Worm (Caenorhabditis elegans): ENCODE measurements around the gene lge-1.

lge-1 gene

DNA sequence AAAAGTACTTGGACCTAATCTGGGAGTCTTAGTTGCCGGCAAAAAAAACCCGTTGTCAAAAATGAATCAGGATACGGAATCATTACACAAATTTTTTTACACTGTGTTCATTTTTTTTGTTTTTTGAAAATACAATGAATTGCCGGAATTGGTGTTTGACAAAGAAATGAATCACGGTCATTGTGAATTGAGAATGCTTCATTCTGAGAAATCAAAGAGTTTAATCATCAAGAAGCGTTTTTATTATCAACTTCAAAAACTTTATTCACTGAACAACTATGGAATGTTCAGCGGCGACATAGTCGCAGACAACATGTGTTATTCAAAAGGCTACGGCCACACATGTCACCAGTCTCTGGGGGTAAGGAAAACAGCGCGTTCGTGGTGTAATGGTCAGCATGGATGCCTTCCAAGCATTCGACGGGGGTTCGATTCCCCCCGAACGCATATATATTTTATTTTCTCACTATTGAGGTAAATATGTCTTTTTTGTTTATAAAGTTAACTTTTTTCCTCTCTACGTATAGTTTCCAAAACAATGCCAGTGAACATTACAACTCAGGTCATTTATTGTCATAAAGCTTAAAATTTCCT is 2.8 kb upstream of the lge-1 start, which contains the start of gene nas-10:
TSS of gene nas-10 (minus strand) at position 51 of the 594 bp plus-strand sequence.
- no peak for TF ChIP-seq unc-62 (GFP tag; optimal IDR thresholded peaks at IDR 0.05)

DNA sequence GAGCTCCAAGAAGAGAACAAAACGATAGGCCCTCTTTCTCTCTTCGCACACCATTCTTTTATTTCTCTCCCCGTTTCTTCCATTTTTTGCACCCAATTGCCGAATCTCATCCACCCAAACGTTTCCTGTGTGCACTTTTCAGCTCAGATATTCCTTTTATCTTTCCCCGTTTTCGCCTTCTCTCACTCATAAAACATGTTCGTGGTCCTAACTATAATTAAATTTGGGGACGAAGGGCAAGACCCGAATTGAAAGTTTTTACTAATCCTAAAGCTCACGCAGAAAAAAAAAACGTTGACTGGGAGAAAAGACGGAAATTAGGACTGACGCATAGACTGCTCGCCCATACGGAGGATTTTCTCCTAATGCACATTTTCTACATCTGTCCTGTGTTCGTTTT is 843 bp upstream of the lge-1 start:
- TF ChIP-seq unc-62 (GFP tag; optimal IDR thresholded peaks at IDR 0.05): no peak

DNA sequence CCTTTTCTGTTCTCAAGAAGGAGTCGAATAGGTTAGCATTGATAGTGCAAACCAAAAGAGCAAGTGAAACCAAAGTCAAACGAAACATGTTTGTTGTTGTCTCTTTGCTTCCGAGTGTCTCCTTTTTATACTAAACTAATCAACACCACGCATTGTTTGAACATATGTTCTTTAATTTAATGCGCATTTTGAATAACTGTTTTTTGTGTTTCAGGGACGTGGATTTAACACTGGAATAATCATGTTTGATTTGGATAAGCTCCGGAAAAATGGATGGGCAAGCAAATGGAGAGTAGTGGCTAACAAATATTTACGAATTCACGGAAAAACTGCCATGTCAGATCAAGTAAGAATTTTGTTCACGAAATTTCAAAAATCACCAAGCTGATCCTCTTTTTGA is 1.3 kb downstream of the lge-1 start, which contains the start of gene K09C8.9:
TSS of gene K09C8.9 (minus strand) at position 101 of the 400 bp plus-strand sequence.
- TF ChIP-seq unc-62 (GFP tag; optimal IDR thresholded peaks at IDR 0.05): no peak

DNA sequence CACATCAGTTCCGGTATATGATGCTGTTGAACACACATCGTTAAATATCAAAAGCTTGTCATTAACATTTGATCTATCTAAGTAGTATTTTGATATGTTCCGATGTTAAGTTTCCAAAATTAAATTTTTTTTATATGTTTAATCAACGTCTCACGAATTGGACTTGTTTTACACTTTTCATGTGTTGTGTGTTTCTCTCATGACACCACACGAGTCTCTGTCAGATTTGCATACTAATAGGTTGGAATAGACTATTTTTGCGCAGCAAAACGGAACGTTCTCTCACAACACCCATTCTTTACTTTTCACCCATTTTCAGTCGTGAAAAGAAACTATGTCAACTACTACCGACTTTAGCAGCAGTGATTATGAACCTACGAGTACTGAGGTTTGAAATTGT is 4.3 kb downstream of the lge-1 start, which contains the start of gene K09C8.8:
TSS of gene K09C8.8 (plus strand) at position 301 of the 400 bp plus-strand sequence.
- TF ChIP-seq unc-62 (GFP tag; optimal IDR thresholded peaks at IDR 0.05): no peak

DNA sequence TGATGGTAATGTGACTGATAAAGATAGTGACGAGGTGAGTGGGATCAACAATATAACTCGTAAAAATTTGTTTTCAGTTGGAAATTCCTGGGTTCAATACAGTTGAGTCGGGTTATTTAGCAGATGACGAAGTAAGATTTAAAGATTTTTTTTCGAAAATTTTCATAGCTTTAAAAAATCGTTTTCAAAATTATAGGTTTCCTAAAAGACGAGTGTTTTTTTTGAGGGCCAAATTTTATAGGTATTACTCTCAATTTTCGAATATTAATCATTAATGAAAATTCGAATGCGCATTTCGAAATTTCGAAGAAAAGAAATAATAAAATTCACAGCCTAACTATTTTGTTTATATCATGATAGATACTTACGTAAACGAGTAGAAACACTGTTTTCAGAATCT is 4.8 kb downstream of the lge-1 start:
- no peak for TF ChIP-seq unc-62 (GFP tag; optimal IDR thresholded peaks at IDR 0.05)

DNA sequence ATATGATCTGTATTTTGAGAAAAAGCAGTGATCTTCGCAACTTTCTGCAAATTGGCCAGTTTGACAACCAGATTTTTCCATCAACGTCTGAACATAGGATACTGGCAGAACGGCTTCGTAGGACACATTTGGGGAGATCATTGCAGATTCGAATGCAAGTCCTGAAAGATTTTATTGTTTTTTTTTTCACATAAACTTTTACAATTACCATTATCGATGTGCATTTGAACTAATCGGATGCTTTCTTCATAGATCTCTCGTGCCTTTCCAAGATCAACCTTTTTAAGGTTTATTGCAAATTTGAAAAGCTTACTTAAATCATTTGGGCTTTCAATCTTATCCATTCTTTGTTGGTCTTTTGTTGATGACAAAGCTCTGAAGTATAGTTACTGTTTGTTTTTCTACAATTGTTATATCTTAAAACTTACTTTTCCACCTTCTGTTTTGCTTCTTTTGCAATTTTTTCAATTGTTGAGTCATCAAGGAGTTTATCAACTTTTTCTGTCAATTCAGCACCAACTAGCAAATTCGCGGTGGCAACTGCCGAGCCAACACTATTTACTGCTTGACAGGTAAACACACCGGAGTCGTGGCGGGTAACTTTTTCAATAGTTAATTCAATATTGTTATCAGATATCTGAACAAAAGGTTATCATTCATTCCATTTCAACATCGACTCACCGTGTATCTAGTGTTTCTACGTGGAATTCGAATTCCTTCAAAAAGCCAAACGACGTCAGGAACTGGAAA is 10.3 kb downstream of the lge-1 start:
- no peak for TF ChIP-seq unc-62 (GFP tag; optimal IDR thresholded peaks at IDR 0.05)

DNA sequence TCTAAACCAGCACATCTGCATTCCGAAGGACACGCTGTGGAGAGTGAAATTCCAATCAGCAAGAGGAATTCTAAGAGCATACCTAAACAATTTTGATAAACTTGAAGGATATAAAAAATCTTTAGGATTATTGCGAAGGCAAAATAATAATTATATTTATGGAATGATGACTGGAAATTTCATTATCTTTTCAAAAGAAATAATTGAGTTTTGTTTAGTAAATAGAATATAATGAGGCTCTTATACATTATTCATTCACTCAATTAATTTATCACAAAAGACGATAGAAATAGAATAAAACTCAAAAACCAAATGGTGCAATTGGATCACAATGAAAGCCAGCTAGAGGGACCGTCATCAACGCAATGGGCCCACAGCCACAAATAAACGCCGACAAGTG is 12.8 kb downstream of the lge-1 start, which contains the start of gene pxn-2:
TSS of gene pxn-2 (minus strand) at position 101 of the 400 bp plus-strand sequence.
- TF ChIP-seq unc-62 (GFP tag; optimal IDR thresholded peaks at IDR 0.05): no peak

DNA sequence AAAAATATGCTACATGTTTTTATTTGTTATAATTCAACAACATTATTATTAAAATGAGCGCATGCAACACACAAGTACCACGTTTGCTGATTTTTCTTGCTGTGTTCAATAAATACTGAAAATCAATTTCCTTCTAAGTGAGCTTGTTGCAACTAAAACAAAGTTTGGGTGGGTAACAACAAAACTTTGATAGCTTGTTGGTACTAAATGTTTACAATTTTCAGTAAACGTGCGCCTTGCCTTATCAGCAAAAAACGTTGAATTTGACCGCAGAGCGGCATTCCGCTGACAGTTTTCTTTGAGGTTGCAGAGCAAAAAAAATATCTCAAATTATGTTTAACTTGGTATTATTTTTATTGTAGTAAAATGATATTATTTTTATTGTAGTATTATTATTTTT is 15.0 kb downstream of the lge-1 start:
- TF ChIP-seq unc-62 (GFP tag; optimal IDR thresholded peaks at IDR 0.05): no peak

DNA sequence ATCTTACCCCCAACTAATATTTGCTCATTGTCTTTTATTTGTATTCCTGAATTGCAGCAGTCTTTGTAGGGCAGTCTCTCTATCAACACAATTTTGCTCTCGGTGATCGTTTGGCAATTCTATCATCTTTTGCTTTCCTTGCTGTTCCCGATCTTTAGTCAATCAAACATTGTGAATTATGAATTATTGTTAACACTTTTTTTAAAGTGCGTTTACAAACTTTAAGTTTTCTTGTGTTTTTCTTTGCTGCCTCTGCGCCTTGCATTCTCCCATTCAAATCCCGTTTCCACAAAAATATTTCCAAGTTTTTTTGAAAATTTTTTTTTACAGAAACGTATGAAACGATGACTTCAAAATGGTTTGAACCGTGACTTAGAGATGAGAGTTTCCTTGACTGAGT is 15.7 kb downstream of the lge-1 start, which contains the start of gene ver-4:
TSS of gene ver-4 (plus strand) at position 301 of the 400 bp plus-strand sequence.
- no peak for TF ChIP-seq unc-62 (GFP tag; optimal IDR thresholded peaks at IDR 0.05)

DNA sequence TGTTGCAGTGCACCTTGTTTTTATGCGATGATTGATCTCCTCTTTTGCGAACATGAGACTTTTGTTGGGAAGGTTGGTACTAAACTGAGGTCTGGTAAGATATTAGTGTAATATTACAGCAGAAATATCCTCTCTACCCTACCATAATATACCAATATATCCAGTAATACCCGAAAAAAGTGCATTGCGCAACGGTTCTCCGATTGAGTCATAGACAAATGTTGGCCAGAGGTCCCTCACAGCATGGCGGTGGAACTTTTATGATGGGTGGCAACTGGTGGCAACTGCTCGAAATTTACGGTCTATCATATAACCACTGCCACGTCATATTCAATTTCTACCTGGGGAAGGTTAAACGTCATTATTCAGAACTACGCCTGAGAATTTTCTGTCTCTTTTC is 22.9 kb downstream of the lge-1 start:
- TF ChIP-seq unc-62 (GFP tag; optimal IDR thresholded peaks at IDR 0.05): no peak

DNA sequence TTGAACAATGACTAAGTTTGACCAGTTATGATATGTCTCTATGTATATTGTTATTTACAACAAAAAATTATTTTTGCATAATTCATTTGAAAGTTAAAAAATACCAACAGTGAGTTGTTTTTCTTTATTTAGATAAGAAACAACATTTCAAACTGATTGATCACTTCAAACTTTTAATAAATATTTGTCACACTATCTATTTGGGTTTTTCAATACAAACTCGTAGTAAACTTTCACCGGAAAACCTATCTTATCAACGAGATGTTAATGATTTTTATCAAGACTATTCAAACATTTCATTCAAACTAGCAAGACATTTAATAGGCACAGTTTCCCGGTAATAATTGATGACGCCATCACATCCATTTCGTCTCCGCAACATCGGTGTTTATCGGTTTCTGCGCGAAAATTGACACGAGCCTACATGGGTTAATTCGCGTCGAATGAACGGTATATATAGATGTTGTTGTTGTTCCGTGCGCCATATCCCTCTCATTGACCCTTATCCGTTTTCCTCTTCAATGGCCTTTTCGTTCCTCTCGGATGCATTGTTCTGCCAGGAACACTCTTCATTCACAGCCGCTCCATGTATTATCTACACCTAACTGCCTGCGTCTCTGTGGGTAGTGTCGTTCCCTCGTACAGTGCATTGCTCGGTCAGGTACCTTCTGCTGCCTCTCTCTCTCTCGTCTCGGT is 24.0 kb downstream of the lge-1 start:
- no peak for TF ChIP-seq unc-62 (GFP tag; optimal IDR thresholded peaks at IDR 0.05)

DNA sequence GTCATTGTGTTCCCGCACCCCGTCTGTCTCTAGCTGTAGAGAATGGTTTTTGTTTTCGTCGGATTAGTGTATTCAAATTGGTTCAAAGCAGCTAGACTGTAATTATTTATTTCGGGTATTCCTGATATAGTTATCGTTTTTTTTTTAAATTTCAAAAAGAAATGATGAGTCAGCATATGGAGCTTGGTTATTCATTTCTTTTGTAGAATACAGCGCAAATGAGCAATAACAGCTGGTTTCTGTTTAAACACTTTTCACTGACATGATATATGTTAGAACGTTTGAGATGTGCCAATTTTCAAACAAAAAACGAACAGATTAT is 24.5 kb downstream of the lge-1 start:
- TF ChIP-seq unc-62 (GFP tag; optimal IDR thresholded peaks at IDR 0.05): no peak

DNA sequence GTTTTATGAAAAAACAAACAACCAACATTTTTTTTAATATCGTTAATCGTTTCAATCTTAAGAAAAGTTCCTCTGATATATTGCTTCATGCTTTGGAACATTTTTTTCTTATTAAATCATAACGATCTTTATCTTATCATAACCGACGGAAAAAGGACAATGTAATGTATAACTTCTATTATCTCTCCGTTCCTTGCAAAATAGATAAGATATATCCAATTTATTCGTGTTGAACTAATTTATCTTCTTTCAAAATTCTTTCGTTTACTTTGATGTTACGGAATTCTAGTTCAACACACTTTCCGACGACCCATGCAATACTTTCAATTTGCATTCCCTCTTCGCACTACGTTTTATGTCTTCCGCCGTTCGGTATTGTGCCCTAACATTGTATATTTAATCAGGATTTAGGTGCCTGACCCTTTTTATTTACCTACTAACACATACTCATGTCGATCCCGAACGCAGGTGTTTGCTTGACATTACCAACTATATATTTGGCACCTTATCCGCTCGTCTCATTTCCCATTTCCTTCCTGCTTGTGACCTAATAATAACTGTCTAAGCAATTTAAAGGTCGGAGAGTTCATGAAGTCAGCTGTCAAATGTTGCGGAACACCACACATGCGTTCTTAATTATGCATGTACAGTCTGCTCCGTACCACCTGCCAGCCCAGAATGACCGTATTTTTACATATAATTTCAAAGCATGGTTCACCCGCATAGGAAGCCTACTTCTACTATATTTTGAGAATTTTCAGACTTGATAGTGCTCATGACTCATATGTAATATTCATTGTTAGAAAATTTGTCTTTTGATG is 25.2 kb downstream of the lge-1 start:
- no peak for TF ChIP-seq unc-62 (GFP tag; optimal IDR thresholded peaks at IDR 0.05)

DNA sequence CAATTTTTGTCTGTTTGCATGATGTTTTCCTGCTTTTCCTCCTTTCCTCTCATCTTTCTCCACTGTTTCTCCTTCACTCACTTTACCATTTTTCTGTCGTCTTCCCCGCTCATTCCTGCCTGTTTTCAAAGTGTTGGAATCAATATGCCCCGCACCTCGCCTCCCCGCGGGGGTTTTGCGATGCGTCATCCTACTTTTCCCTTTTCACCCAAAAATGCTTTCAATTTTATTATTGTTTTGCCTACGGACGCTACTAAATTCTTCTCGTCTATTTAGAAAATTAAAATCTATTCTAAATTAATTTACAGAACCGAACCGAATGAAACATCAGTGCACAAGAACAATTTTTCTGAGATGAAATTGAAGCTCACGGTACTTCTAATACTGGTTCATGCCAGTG is 25.8 kb downstream of the lge-1 start, which contains the start of gene ver-3:
TSS of gene ver-3 (plus strand) at position 301 of the 400 bp plus-strand sequence.
- TF ChIP-seq unc-62 (GFP tag; optimal IDR thresholded peaks at IDR 0.05): no peak

DNA sequence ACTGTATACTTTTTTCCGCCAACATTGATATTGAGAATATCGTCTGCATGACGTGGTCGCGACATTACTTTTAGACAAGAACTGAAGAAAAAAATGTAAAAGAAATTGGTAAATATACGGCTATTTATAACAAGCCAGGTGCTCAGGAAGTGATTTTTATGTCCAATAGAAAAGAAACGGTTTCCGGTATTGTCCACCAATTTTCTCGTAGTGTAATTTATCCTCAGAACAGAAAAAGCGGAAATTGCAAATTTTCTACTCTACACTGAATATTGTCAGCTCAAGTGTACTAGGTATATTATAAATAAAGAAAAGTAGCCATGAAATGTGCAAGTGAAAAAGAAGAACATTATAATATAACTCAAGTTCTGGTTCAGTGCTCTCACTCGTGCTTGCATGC is 32.8 kb downstream of the lge-1 start, which contains the start of gene F59F3.6:
TSS of gene F59F3.6 (minus strand) at position 101 of the 400 bp plus-strand sequence.
- no peak for TF ChIP-seq unc-62 (GFP tag; optimal IDR thresholded peaks at IDR 0.05)

DNA sequence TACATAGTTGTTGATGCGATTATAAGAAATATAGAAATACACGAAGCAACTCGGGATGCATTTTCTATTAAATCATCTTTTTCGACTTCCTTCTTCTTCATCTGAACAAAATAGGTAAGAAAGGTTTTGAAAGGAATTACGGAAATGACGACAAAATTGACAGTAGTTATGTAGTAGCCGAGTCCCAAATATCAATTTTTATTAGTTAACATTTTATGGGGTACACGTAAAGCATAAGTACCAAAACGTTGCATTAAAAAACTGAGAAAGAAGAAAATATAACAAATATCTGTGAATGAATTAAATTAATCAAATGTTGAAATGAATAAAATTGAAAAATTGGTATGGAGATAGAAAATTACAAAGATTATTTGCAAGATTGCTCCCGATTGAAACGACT is 35.4 kb downstream of the lge-1 start, which contains the start of gene col-177:
TSS of gene col-177 (minus strand) at position 101 of the 400 bp plus-strand sequence.
- TF ChIP-seq unc-62 (GFP tag; optimal IDR thresholded peaks at IDR 0.05): no peak

Measured in whole organism, dauer.